Fruit fly (Drosophila melanogaster): ENCODE measurements around the gene CG9519.

CG9519 gene

dm6 chrX:14810433-14810832 is 45.7 kb downstream of the CG9519 start (continued):
- TF ChIP-seq CG42726 (GFP tag; IDR thresholded peaks at IDR 0.05; ENCODE audit: partially characterized antibody) (no peak), CG1832 (GFP tag; optimal IDR thresholded peaks at IDR 0.05) (no peak), CG9215 (GFP tag; IDR thresholded peaks at IDR 0.05) (no peak), Trl (optimal IDR thresholded peaks at IDR 0.05) (no peak), Trl (GFP tag; optimal IDR thresholded peaks at IDR 0.05) (no peak), da (GFP tag; optimal IDR thresholded peaks at IDR 0.05) (no peak), CG2712 (tag; optimal IDR thresholded peaks at IDR 0.05) (peak; percentile 37), prd (optimal IDR thresholded peaks at IDR 0.05) (no peak), prd (GFP tag; IDR thresholded peaks at IDR 0.05) (peak; percentile 51; the same call in 2 of the 3 replicates), CG32772 (GFP tag; IDR thresholded peaks at IDR 0.05) (no peak), Kr (GFP tag; optimal IDR thresholded peaks at IDR 0.05) (no peak), CG18619 (GFP tag; optimal IDR thresholded peaks at IDR 0.05) (no peak), CG4404 (GFP tag; IDR thresholded peaks at IDR 0.05) (no peak), Hr78 (GFP tag; optimal IDR thresholded peaks at IDR 0.05) (peak in 1 of 2 experiments; percentile 19), Sox100B (GFP tag; optimal IDR thresholded peaks at IDR 0.05) (no peak), tin (GFP tag; optimal IDR thresholded peaks at IDR 0.05) (no peak), h (optimal IDR thresholded peaks at IDR 0.05) (no peak), ind (GFP tag; optimal IDR thresholded peaks at IDR 0.05) (no peak), CG18476 (GFP tag; optimal IDR thresholded peaks at IDR 0.05) (no peak), CG3407 (GFP tag; optimal IDR thresholded peaks at IDR 0.05) (no peak), Gug (GFP tag; IDR thresholded peaks at IDR 0.05) (no peak), tgo (GFP tag; IDR thresholded peaks at IDR 0.05) (no peak; the same call in 2 of the 3 replicates), CG4854 (GFP tag; optimal IDR thresholded peaks at IDR 0.05) (no peak), insv (GFP tag; optimal IDR thresholded peaks at IDR 0.05) (no peak), Hey (tag; optimal IDR thresholded peaks at IDR 0.05) (no peak), en (GFP tag; optimal IDR thresholded peaks at IDR 0.05) (no peak), CG32532 (GFP tag; IDR thresholded peaks at IDR 0.05) (no peak), lilli (GFP tag; optimal IDR thresholded peaks at IDR 0.05) (no peak), Hr3 (GFP tag; optimal IDR thresholded peaks at IDR 0.05) (no peak), sisA (GFP tag; IDR thresholded peaks at IDR 0.05) (no peak), GATAe (GFP tag; conservative IDR thresholded peaks at IDR 0.05) (no peak), zen2 (GFP tag; IDR thresholded peaks at IDR 0.05; ENCODE audit: partially characterized antibody) (no peak), aop (GFP tag; IDR thresholded peaks at IDR 0.05) (no peak), CG11696 (GFP tag; IDR thresholded peaks at IDR 0.05) (no peak), CG3838 (GFP tag; optimal IDR thresholded peaks at IDR 0.05) (no peak), bcd (GFP tag; optimal IDR thresholded peaks at IDR 0.05) (no peak)

- TF ChIP-seq CG10366 (GFP tag; IDR thresholded peaks at IDR 0.05) = peak; percentile 18; the same call in 1 of the 2 replicates
- peak; percentile 43 for TF ChIP-seq CG15601 (tag; optimal IDR thresholded peaks at IDR 0.05)
- TF ChIP-seq CG14667 (GFP tag; IDR thresholded peaks at IDR 0.05) = 0 out of 2 replicates have a peak, but pooled peaks have one; percentile 32
- no peak for TF ChIP-seq CG8478 (optimal IDR thresholded peaks at IDR 0.05)
- TF ChIP-seq Ptx1 (GFP tag; IDR thresholded peaks at IDR 0.05) = peak; percentile 26; the same call in 1 of the 2 replicates
- peak; percentile 37 for TF ChIP-seq gem (tag; optimal IDR thresholded peaks at IDR 0.05)
- TF ChIP-seq CG33213 (GFP tag; optimal IDR thresholded peaks at IDR 0.05) = no peak
- peak; percentile 1 for TF ChIP-seq Sox100B (GFP tag; optimal IDR thresholded peaks at IDR 0.05)
- TF ChIP-seq CG18262 (tag; optimal IDR thresholded peaks at IDR 0.05) = peak; percentile 32
- peak; percentile 64; the same call in 1 of the 3 replicates for TF ChIP-seq ci (GFP tag; IDR thresholded peaks at IDR 0.05)
- TF ChIP-seq lola (GFP tag; optimal IDR thresholded peaks at IDR 0.05) = peak in 1 of 3 experiments; percentile 11
- TF ChIP-seq CG10979 (tag; optimal IDR thresholded peaks at IDR 0.05) = peak; percentile 29
- TF ChIP-seq CG7928 (GFP tag; optimal IDR thresholded peaks at IDR 0.05) = no peak
- no peak for TF ChIP-seq CG9215 (GFP tag; IDR thresholded peaks at IDR 0.05)
- TF ChIP-seq sc (optimal IDR thresholded peaks at IDR 0.05) = no peak
- peak; percentile 7 for TF ChIP-seq sc (GFP tag; optimal IDR thresholded peaks at IDR 0.05)
- TF ChIP-seq CG6689 (GFP tag; IDR thresholded peaks at IDR 0.05) = 0 out of 2 replicates have a peak, but pooled peaks have one; percentile 9
- TF ChIP-seq Pdp1 (GFP tag; optimal IDR thresholded peaks at IDR 0.05) = peak in 1 of 2 experiments; percentile 5
- peak; percentile 13 for TF ChIP-seq CG6254 (GFP tag; optimal IDR thresholded peaks at IDR 0.05)
- no peak for TF ChIP-seq NfI (GFP tag; optimal IDR thresholded peaks at IDR 0.05)
These were observed 50.5 kb downstream of the CG9519 start for dm6 chrX:14805646-14806045.

Data from whole organism, embryonic.